Fruit fly (Drosophila melanogaster) whole organism, adult: ENCODE results near the gene CG11889.

Source experiments
- CG14711 ChIP-seq: fragments of 200-800 bp; sonication (Bioruptor generic); optimal IDR thresholded peaks from 2 replicates; lab custom pipeline; 2018; ENCODE audit warnings: missing biosample characterization, mild to moderate bottlenecking, missing genetic modification characterization, moderate library complexity
- CG1620 ChIP-seq: fragments of 200-800 bp; sonication (Bioruptor generic); optimal IDR thresholded peaks from 2 replicates; lab custom pipeline; 2016; ENCODE audit warnings: missing biosample characterization, missing genetic modification characterization
- CG33017 ChIP-seq: fragments of 200-800 bp; sonication (Bioruptor generic); optimal IDR thresholded peaks from 2 replicates; lab custom pipeline; 2018; ENCODE audit warnings: missing biosample characterization, mild to moderate bottlenecking, missing genetic modification characterization, moderate library complexity
- CG7101 ChIP-seq: fragments of 200-800 bp; sonication (Bioruptor generic); optimal IDR thresholded peaks from 2 replicates; lab custom pipeline; 2018; ENCODE audit warnings: missing biosample characterization, mild to moderate bottlenecking, missing genetic modification characterization, moderate library complexity
- bab1 ChIP-seq: fragments of 200-800 bp; sonication (Bioruptor generic); optimal IDR thresholded peaks from 3 replicates; lab custom pipeline; 2019; ENCODE audit warnings: missing biosample characterization, mild to moderate bottlenecking, missing genetic modification characterization, moderate library complexity
- cic ChIP-seq: fragments of 200-800 bp; sonication (Bioruptor generic); optimal IDR thresholded peaks from 2 replicates; lab custom pipeline; 2017; ENCODE audit warnings: missing biosample characterization, mild to moderate bottlenecking, missing genetic modification characterization, moderate library complexity
- kay ChIP-seq: fragments of 200-800 bp; sonication (Bioruptor generic); peaks from one replicate; lab custom pipeline; 2016; ENCODE audit warnings: missing biosample characterization, missing genetic modification characterization, borderline replicate concordance

DNA sequence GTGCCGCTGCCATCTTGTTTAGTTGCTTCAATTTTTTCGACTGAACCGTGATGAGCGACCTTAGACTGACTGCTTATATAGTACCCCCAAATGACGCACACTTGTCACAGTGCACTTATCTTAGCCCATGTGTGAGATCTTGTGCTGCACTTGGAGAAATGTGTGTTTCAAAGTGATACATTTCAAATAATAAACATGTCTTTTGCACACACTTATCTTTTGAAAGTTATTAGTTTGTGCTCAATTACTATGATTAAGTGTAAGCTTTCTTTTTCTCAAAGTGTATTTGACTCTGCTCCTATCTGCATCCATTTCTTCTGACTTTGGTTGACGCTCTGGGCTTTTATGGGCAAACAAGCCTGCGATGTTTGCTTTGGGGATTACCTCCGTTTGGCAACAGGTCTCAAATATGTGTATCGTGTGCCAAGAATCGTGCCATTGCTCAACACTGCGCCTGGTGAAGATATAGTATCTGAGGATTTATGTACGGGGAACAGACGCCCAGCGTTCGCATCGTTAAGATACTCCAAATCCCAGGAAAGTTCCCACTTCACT lies 9.9 kb downstream of the CG11889 start, which contains the start of gene CG10514:
- TF ChIP-seq kay (GFP tag; lab: Kevin White, UChicago) (peak; percentile 90), CG7101 (peak; percentile 57), cic (GFP tag; lab: Kevin White, UChicago) (peak; percentile 65), bab1 (GFP tag; lab: Kevin White, UChicago) (no peak), CG1620 (GFP tag; lab: Kevin White, UChicago) (no peak), CG14711 (no peak), CG33017 (tag; lab: Kevin White, UChicago) (peak; percentile 45)
